Worm (Caenorhabditis elegans) whole organism, young adult: ENCODE measurements around the gene srh-287.

Experiments
- F49E8.2 ChIP-seq: sonication (generic microtip); optimal IDR thresholded peaks from 3 replicates; lab custom pipeline; 2017; ENCODE audit warnings: missing genetic modification characterization, mild to moderate bottlenecking, missing compliant biosample characterization, antibody characterized with exemption, moderate library complexity; ENCODE audit not compliant: insufficient read depth
- Y53F4B.3 ChIP-seq: fragments of 200-800 bp; sonication (Bioruptor generic); IDR thresholded peaks from 2 replicates; pipeline ENCODE4 v1.3.6; 2022; ENCODE audit warnings: missing genetic modification reagents, missing genetic modification characterization, missing compliant biosample characterization
- aptf-2 ChIP-seq: fragments of 200-800 bp; sonication (Bioruptor generic); conservative IDR thresholded peaks from 2 replicates; pipeline ENCODE4 v1.3.6; 2022; ENCODE audit warnings: missing genetic modification reagents, missing genetic modification characterization, missing compliant biosample characterization
- dpl-1 ChIP-seq: fragments of 150-350 bp; optimal IDR thresholded peaks from 2 replicates; lab custom pipeline; 2014; ENCODE audit warnings: missing biosample characterization, missing genetic modification reagents, missing genetic modification characterization
- gei-17 ChIP-seq: fragments of 200-800 bp; sonication (Bioruptor generic); optimal IDR thresholded peaks from 2 replicates; lab custom pipeline; 2018; ENCODE audit warnings: mild to moderate bottlenecking, missing genetic modification characterization, missing compliant biosample characterization
- pha-4 ChIP-seq: fragments of 150-350 bp; sonication (generic microtip); optimal IDR thresholded peaks from 2 replicates; lab custom pipeline; 2014; ENCODE audit warnings: missing biosample characterization, missing genetic modification reagents, missing genetic modification characterization
- ztf-3 ChIP-seq: fragments of 200-800 bp; sonication (Bioruptor generic); optimal IDR thresholded peaks from 2 replicates; lab custom pipeline; 2018; ENCODE audit warnings: mild to moderate bottlenecking, missing genetic modification characterization, missing compliant biosample characterization

ce11 chrV:17844106-17844505, 43.5 kb downstream of the srh-287 start, which contains the start of gene srh-286:
- TF ChIP-seq gei-17 (GFP tag; lab: Kevin White, UChicago) (no peak), pha-4 (tag; lab: Kevin White, UChicago) (no peak), dpl-1 (GFP tag; lab: Kevin White, UChicago) (no peak), aptf-2 (GFP tag; lab: Robert Waterston, UW) (no peak), ztf-3 (no peak), Y53F4B.3 (GFP tag; lab: Robert Waterston, UW) (no peak), F49E8.2 (no peak)
